Fruit fly (Drosophila melanogaster) whole organism, embryonic: ENCODE results near the gene Rpn11.

Experiments used
- ATbp ChIP-seq: fragments of 200-800 bp; sonication (Bioruptor generic); optimal IDR thresholded peaks from 2 replicates; lab custom pipeline; 2017; ENCODE audit warnings: missing biosample characterization, mild to moderate bottlenecking, missing genetic modification characterization, missing genetic modification reagents
- Ada2b ChIP-seq: fragments of 200-800 bp; sonication (Bioruptor generic); IDR thresholded peaks from 2 replicates; pipeline ENCODE4 v1.3.6; 2022; ENCODE audit warnings: missing biosample characterization, missing genetic modification characterization
- Antp ChIP-seq: fragments of 200-800 bp; sonication (Bioruptor generic); optimal IDR thresholded peaks from 3 replicates; lab custom pipeline; 2016; ENCODE audit warnings: missing biosample characterization, missing genetic modification characterization
- Asciz ChIP-seq: fragments of 200-800 bp; sonication (Bioruptor generic); optimal IDR thresholded peaks from 2 replicates; lab custom pipeline; 2017; ENCODE audit warnings: missing biosample characterization, mild to moderate bottlenecking, missing genetic modification characterization, missing genetic modification reagents
- Bteb2 ChIP-seq: fragments of 200-800 bp; sonication (Bioruptor generic); optimal IDR thresholded peaks from 2 replicates; lab custom pipeline; 2016; ENCODE audit warnings: missing biosample characterization, missing genetic modification characterization
- CG11247 ChIP-seq: fragments of 200-800 bp; sonication (Bioruptor generic); IDR thresholded peaks from 2 replicates; pipeline ENCODE4 v1.3.6; 2022; ENCODE audit warnings: missing biosample characterization, missing genetic modification characterization
- CG11398 ChIP-seq: fragments of 200-800 bp; sonication (Bioruptor generic); optimal IDR thresholded peaks from 2 replicates; lab custom pipeline; 2016; ENCODE audit warnings: missing biosample characterization, missing genetic modification characterization
- CG11456 ChIP-seq: fragments of 200-800 bp; sonication (Bioruptor generic); IDR thresholded peaks from 3 replicates; pipeline ENCODE4 v1.3.6; 2022; ENCODE audit warnings: missing biosample characterization, missing genetic modification characterization
- CG13287 ChIP-seq: fragments of 200-800 bp; sonication (Bioruptor generic); IDR thresholded peaks from 2 replicates; pipeline ENCODE4 v1.3.6; 2022; ENCODE audit warnings: missing biosample characterization, missing genetic modification characterization; ENCODE audit not compliant: partially characterized antibody
- CG17186 ChIP-seq: fragments of 200-800 bp; sonication (Bioruptor generic); optimal IDR thresholded peaks from 3 replicates; lab custom pipeline; 2017; ENCODE audit warnings: missing biosample characterization, missing genetic modification reagents, missing genetic modification characterization
- CG17328 ChIP-seq: fragments of 200-800 bp; sonication (Bioruptor generic); IDR thresholded peaks from 2 replicates; pipeline ENCODE4 v1.3.6; 2022; ENCODE audit warnings: missing biosample characterization, missing genetic modification characterization
- CG17385 ChIP-seq: fragments of 200-800 bp; sonication (Bioruptor generic); optimal IDR thresholded peaks from 3 replicates; lab custom pipeline; 2018; ENCODE audit warnings: missing biosample characterization, mild to moderate bottlenecking, missing genetic modification characterization
- CG18011 ChIP-seq: fragments of 200-800 bp; sonication (Bioruptor generic); optimal IDR thresholded peaks from 2 replicates; lab custom pipeline; 2017; ENCODE audit warnings: missing biosample characterization, missing genetic modification characterization, mild to moderate bottlenecking, moderate library complexity, missing genotype
- CG18476 ChIP-seq: fragments of 200-800 bp; sonication (Bioruptor generic); optimal IDR thresholded peaks from 2 replicates; lab custom pipeline; 2016; ENCODE audit warnings: missing biosample characterization, mild to moderate bottlenecking, missing genetic modification characterization
- CG2875 ChIP-seq: fragments of 200-800 bp; sonication (Bioruptor generic); optimal IDR thresholded peaks from 2 replicates; lab custom pipeline; 2017; ENCODE audit warnings: missing biosample characterization, mild to moderate bottlenecking, missing genetic modification characterization, missing genetic modification reagents
- CG3163 ChIP-seq: fragments of 200-800 bp; sonication (Bioruptor generic); optimal IDR thresholded peaks from 3 replicates; lab custom pipeline; 2016; ENCODE audit warnings: missing biosample characterization, missing genetic modification characterization
- CG3726 ChIP-seq: fragments of 200-800 bp; sonication (Bioruptor generic); IDR thresholded peaks from 3 replicates; pipeline ENCODE4, ENCODE4 v1.3.6; 2022; ENCODE audit warnings: missing biosample characterization, missing genetic modification characterization
- CG3847 ChIP-seq: fragments of 200-800 bp; sonication (Bioruptor generic); IDR thresholded peaks from 2 replicates; pipeline ENCODE4 v1.3.6; 2022; ENCODE audit warnings: missing biosample characterization, missing genetic modification characterization
- CG4328 ChIP-seq: fragments of 200-800 bp; sonication (Bioruptor generic); optimal IDR thresholded peaks from 3 replicates; lab custom pipeline; 2017; ENCODE audit warnings: missing biosample characterization, missing genetic modification reagents, missing genetic modification characterization
- CG6791 ChIP-seq: fragments of 200-800 bp; sonication (Bioruptor generic); IDR thresholded peaks from 3 replicates; pipeline ENCODE4 v1.3.6; 2022; ENCODE audit warnings: missing biosample characterization, missing genetic modification characterization; ENCODE audit not compliant: partially characterized antibody
- CG6813 ChIP-seq: fragments of 200-800 bp; sonication (Bioruptor generic); optimal IDR thresholded peaks from 2 replicates; lab custom pipeline; 2017; ENCODE audit warnings: missing biosample characterization, missing genetic modification characterization, mild to moderate bottlenecking, moderate library complexity, missing genetic modification reagents
- CG8290 ChIP-seq, 3 experiments: fragments of 200-800 bp; sonication (Bioruptor generic); optimal IDR thresholded peaks; 2 replicates each; lab custom pipeline; 2016 to 2019; ENCODE audit warnings: missing biosample characterization in 3 of 3, missing genetic modification characterization in 3 of 3, mild to moderate bottlenecking in 2 of 3, moderate library complexity in 1 of 3
- CG8388 ChIP-seq: fragments of 200-800 bp; sonication (Bioruptor generic); optimal IDR thresholded peaks from 2 replicates; lab custom pipeline; 2019; ENCODE audit warnings: missing biosample characterization, mild to moderate bottlenecking, missing genetic modification characterization, moderate library complexity
- CG9817 ChIP-seq: fragments of 200-800 bp; sonication (Bioruptor generic); optimal IDR thresholded peaks from 2 replicates; lab custom pipeline; 2018; ENCODE audit warnings: missing biosample characterization, mild to moderate bottlenecking, missing genetic modification characterization, moderate library complexity
- Doc2 ChIP-seq: fragments of 200-800 bp; sonication (Bioruptor generic); IDR thresholded peaks from 2 replicates; pipeline ENCODE4 v1.3.6; 2022; ENCODE audit warnings: missing biosample characterization, missing genetic modification characterization
- E2f1 ChIP-seq: fragments of 200-800 bp; sonication (Bioruptor generic); IDR thresholded peaks from 2 replicates; pipeline ENCODE4 v1.3.6; 2022; ENCODE audit warnings: missing biosample characterization, missing genetic modification characterization
- E2f2 ChIP-seq: fragments of 200-800 bp; sonication (Bioruptor generic); IDR thresholded peaks from 2 replicates; pipeline ENCODE4 v1.3.6; 2022; ENCODE audit warnings: missing biosample characterization, missing genetic modification characterization
- Ets97D ChIP-seq: fragments of 200-800 bp; sonication (Bioruptor generic); optimal IDR thresholded peaks from 3 replicates; lab custom pipeline; 2016; ENCODE audit warnings: missing biosample characterization, missing genetic modification characterization
- Mrtf ChIP-seq: fragments of 200-800 bp; sonication (Bioruptor generic); IDR thresholded peaks from 3 replicates; pipeline ENCODE4 v1.3.6; 2022; ENCODE audit warnings: missing biosample characterization, missing genetic modification characterization
- NFAT ChIP-seq: fragments of 200-800 bp; sonication (Bioruptor generic); IDR thresholded peaks from 2 replicates; pipeline ENCODE4 v1.3.6; 2022; ENCODE audit warnings: missing biosample characterization, missing genetic modification characterization
- Oaz ChIP-seq: fragments of 200-800 bp; sonication (Bioruptor generic); IDR thresholded peaks from 2 replicates; pipeline ENCODE4 v1.3.6; 2022; ENCODE audit warnings: missing biosample characterization, missing genetic modification characterization
- Vsx1 ChIP-seq: fragments of 200-800 bp; sonication (Bioruptor generic); optimal IDR thresholded peaks from 2 replicates; lab custom pipeline; 2017; ENCODE audit warnings: missing biosample characterization, mild to moderate bottlenecking, missing genetic modification characterization, missing genetic modification reagents
- bigmax ChIP-seq: fragments of 200-800 bp; sonication (Bioruptor generic); optimal IDR thresholded peaks from 2 replicates; lab custom pipeline; 2018; ENCODE audit warnings: missing biosample characterization, mild to moderate bottlenecking, missing genetic modification characterization
- corto ChIP-seq: fragments of 200-800 bp; sonication (Bioruptor generic); optimal IDR thresholded peaks from 2 replicates; lab custom pipeline; 2016; ENCODE audit warnings: missing biosample characterization, mild to moderate bottlenecking, missing genetic modification characterization, moderate library complexity
- cwo ChIP-seq: fragments of 200-800 bp; sonication (Bioruptor generic); optimal IDR thresholded peaks from 3 replicates; lab custom pipeline; 2017; ENCODE audit warnings: missing biosample characterization, missing genetic modification characterization, mild to moderate bottlenecking, moderate library complexity, missing genetic modification reagents
- dimm ChIP-seq: fragments of 200-800 bp; sonication (Bioruptor generic); IDR thresholded peaks from 2 replicates; pipeline ENCODE4 v1.3.6; 2022; ENCODE audit warnings: missing biosample characterization, missing genetic modification characterization
- fd96Cb ChIP-seq: fragments of 200-800 bp; sonication (Bioruptor generic); optimal IDR thresholded peaks from 2 replicates; lab custom pipeline; 2018; ENCODE audit warnings: missing biosample characterization, mild to moderate bottlenecking, missing genetic modification characterization, moderate library complexity
- hkb ChIP-seq, 2 experiments: fragments of 200-800 bp in 1 of 2; fragments of >200 bp in 1 of 2; sonication (Bioruptor generic) in 1 of 2; IDR thresholded peaks in 1 of 2; optimal IDR thresholded peaks in 1 of 2; 2 replicates each; pipeline versions ENCODE4 v1.3.6 to Lab custom; 2017 to 2022; ENCODE audit warnings: missing biosample characterization in 1 of 2, missing genetic modification characterization in 1 of 2
- lbe ChIP-seq: fragments of 200-800 bp; sonication (Bioruptor generic); optimal IDR thresholded peaks from 2 replicates; lab custom pipeline; 2016; ENCODE audit warnings: missing biosample characterization, mild to moderate bottlenecking, missing genetic modification characterization
- maf-S ChIP-seq: fragments of 200-800 bp; sonication (Bioruptor generic); optimal IDR thresholded peaks from 2 replicates; lab custom pipeline; 2016; ENCODE audit warnings: missing biosample characterization, missing genetic modification characterization
- nmo ChIP-seq: fragments of 200-800 bp; sonication (Bioruptor generic); optimal IDR thresholded peaks from 2 replicates; lab custom pipeline; 2018; ENCODE audit warnings: missing biosample characterization, mild to moderate bottlenecking, missing genetic modification characterization, moderate library complexity
- sisA ChIP-seq: fragments of 200-800 bp; sonication (Bioruptor generic); IDR thresholded peaks from 2 replicates; pipeline ENCODE4 v1.3.6; 2022; ENCODE audit warnings: missing biosample characterization, missing genetic modification characterization
- sob ChIP-seq: fragments of 200-800 bp; sonication (Bioruptor generic); IDR thresholded peaks from 2 replicates; pipeline ENCODE4 v1.3.6; 2022; ENCODE audit warnings: missing biosample characterization, missing genetic modification characterization
- ttk ChIP-seq: fragments of 200-800 bp; sonication (Bioruptor generic); IDR thresholded peaks from 2 replicates; pipeline ENCODE4 v2.1.2; 2022; ENCODE audit warnings: missing biosample characterization, missing genetic modification characterization
- tup ChIP-seq: fragments of 200-800 bp; sonication (Bioruptor generic); optimal IDR thresholded peaks from 2 replicates; lab custom pipeline; 2016; ENCODE audit warnings: missing biosample characterization, mild to moderate bottlenecking, missing genetic modification characterization, moderate library complexity
- wek ChIP-seq: fragments of 200-800 bp; sonication (Bioruptor generic); optimal IDR thresholded peaks from 3 replicates; lab custom pipeline; 2018; ENCODE audit warnings: missing biosample characterization, mild to moderate bottlenecking, missing genetic modification characterization, moderate library complexity
- z ChIP-seq: fragments of 200-800 bp; sonication (Bioruptor generic); IDR thresholded peaks from 3 replicates; pipeline ENCODE4 v1.3.6; 2022; ENCODE audit warnings: missing biosample characterization, missing genetic modification characterization
- zen ChIP-seq: fragments of 200-800 bp; sonication (Bioruptor generic); optimal IDR thresholded peaks from 3 replicates; lab custom pipeline; 2018; ENCODE audit warnings: missing biosample characterization, mild to moderate bottlenecking, missing genetic modification characterization, moderate library complexity

Gene Rpn11

dm6 chr2L:5060952-5061478, 1.4 kb upstream of the Rpn11 start (continued):
- TF ChIP-seq CG8290 (GFP tag; optimal IDR thresholded peaks at IDR 0.05; lab: Kevin White, UChicago): peak; percentile 17
- TF ChIP-seq CG8290 (tag; optimal IDR thresholded peaks at IDR 0.05; lab: Kevin White, UChicago): peak in 1 of 2 experiments; percentile 49
- TF ChIP-seq CG13287 (GFP tag; lab: Robert Waterston, UW): 0 out of 2 replicates have a peak, but pooled peaks have one; percentile 7
- TF ChIP-seq CG6813 (GFP tag; lab: Kevin White, UChicago): peak; percentile 78
- TF ChIP-seq Mrtf (GFP tag; lab: Robert Waterston, UW): peak; percentile 36; the same call in 2 of the 3 replicates
- no peak; the same call in 1 of the 2 replicates for TF ChIP-seq ttk (GFP tag; lab: Robert Waterston, UW)
- TF ChIP-seq Antp (GFP tag; lab: Kevin White, UChicago): peak; percentile 68
- peak; percentile 74 for TF ChIP-seq CG17328 (GFP tag; lab: Robert Waterston, UW)
- TF ChIP-seq CG6791 (GFP tag; lab: Robert Waterston, UW): no peak
- TF ChIP-seq Ada2b: peak; percentile 66
- TF ChIP-seq CG11398: peak; percentile 62
- peak; percentile 25 for TF ChIP-seq nmo (GFP tag; lab: Kevin White, UChicago)
- peak; percentile 87 for TF ChIP-seq cwo (GFP tag; lab: Kevin White, UChicago)
- TF ChIP-seq Oaz (GFP tag; lab: Robert Waterston, UW): peak; percentile 51; the same call in 1 of the 2 replicates
- peak; percentile 73 for TF ChIP-seq ATbp (GFP tag; lab: Kevin White, UChicago)
- peak; percentile 84 for TF ChIP-seq lbe
- peak; percentile 46 for TF ChIP-seq CG4328
- TF ChIP-seq zen: no peak
- TF ChIP-seq Ets97D (GFP tag; lab: Kevin White, UChicago): no peak
- TF ChIP-seq hkb (optimal IDR thresholded peaks at IDR 0.05; lab: Kevin White, UChicago): no peak
- peak; percentile 74 for TF ChIP-seq hkb (GFP tag; IDR thresholded peaks at IDR 0.05; lab: Robert Waterston, UW)
- peak; percentile 66 for TF ChIP-seq sisA (GFP tag; lab: Robert Waterston, UW)
- TF ChIP-seq z (GFP tag; lab: Robert Waterston, UW): peak; percentile 60; the same call in 2 of the 3 replicates
- TF ChIP-seq maf-S: peak; percentile 71
- peak; percentile 51 for TF ChIP-seq corto (GFP tag; lab: Kevin White, UChicago)
- TF ChIP-seq CG3726 (GFP tag; lab: Robert Waterston, UW): 0 out of 3 replicates have a peak, but pooled peaks have one; percentile 24
- TF ChIP-seq NFAT: peak; percentile 31; the same call in 1 of the 2 replicates
- peak; percentile 31 for TF ChIP-seq Vsx1 (GFP tag; lab: Kevin White, UChicago)
- peak; percentile 69 for TF ChIP-seq CG11247 (GFP tag; lab: Robert Waterston, UW)
- TF ChIP-seq CG3163 (GFP tag; lab: Kevin White, UChicago): peak; percentile 0
- TF ChIP-seq CG3847 (GFP tag; lab: Robert Waterston, UW): peak; percentile 41; the same call in 1 of the 2 replicates
- peak; percentile 66 for TF ChIP-seq fd96Cb (tag; lab: Kevin White, UChicago)
- TF ChIP-seq tup: peak; percentile 56
- peak; percentile 69; the same call in 1 of the 3 replicates for TF ChIP-seq CG11456 (GFP tag; lab: Robert Waterston, UW)
- TF ChIP-seq CG17186 (GFP tag; lab: Kevin White, UChicago): no peak
- peak; percentile 45; the same call in 1 of the 2 replicates for TF ChIP-seq E2f1
- peak; percentile 47; the same call in 1 of the 2 replicates for TF ChIP-seq E2f2 (GFP tag; lab: Robert Waterston, UW)
- peak; percentile 67 for TF ChIP-seq CG17385
- peak; percentile 72 for TF ChIP-seq Asciz
- peak; percentile 40 for TF ChIP-seq CG2875 (GFP tag; lab: Kevin White, UChicago)
- peak; percentile 37 for TF ChIP-seq wek
- TF ChIP-seq dimm (GFP tag; lab: Robert Waterston, UW): peak; percentile 55
- no peak for TF ChIP-seq Doc2 (GFP tag; lab: Robert Waterston, UW)
- TF ChIP-seq sob (GFP tag; lab: Robert Waterston, UW): peak; percentile 75
- TF ChIP-seq CG8388 (GFP tag; lab: Kevin White, UChicago): peak; percentile 52
- peak; percentile 42 for TF ChIP-seq Bteb2 (GFP tag; lab: Kevin White, UChicago)
- TF ChIP-seq CG18011 (GFP tag; lab: Kevin White, UChicago): peak; percentile 38
- no peak for TF ChIP-seq bigmax (GFP tag; lab: Kevin White, UChicago)
- peak; percentile 19 for TF ChIP-seq CG18476 (GFP tag; lab: Kevin White, UChicago)
- peak; percentile 48 for TF ChIP-seq CG9817 (tag; lab: Kevin White, UChicago)
